Worm (Caenorhabditis elegans) whole organism, L1 larva: ENCODE data around the gene F21C10.1.

Experiments
- C04F5.9 ChIP-seq: sonication (generic microtip); optimal IDR thresholded peaks from 2 replicates; lab custom pipeline; 2016; ENCODE audit warnings: missing genetic modification characterization, missing compliant biosample characterization
- Y116A8C.19 ChIP-seq: sonication (generic microtip); optimal IDR thresholded peaks from 2 replicates; lab custom pipeline; 2016; ENCODE audit warnings: missing compliant biosample characterization, missing genetic modification characterization, borderline replicate concordance
- ceh-63 ChIP-seq: fragments of 200-800 bp; sonication (Bioruptor generic); optimal IDR thresholded peaks from 2 replicates; lab custom pipeline; 2018; ENCODE audit warnings: mild to moderate bottlenecking, missing genetic modification characterization, missing compliant biosample characterization
- ceh-82 ChIP-seq, 3 experiments: fragments of 150-350 bp in 1 of 3; sonication (generic microtip) in 2 of 3; optimal IDR thresholded peaks; 2 replicates each; lab custom pipeline; 2014 to 2017; ENCODE audit warnings: missing biosample characterization in 3 of 3, missing genetic modification characterization in 3 of 3
- ceh-90 ChIP-seq: sonication (generic microtip); optimal IDR thresholded peaks from 2 replicates; lab custom pipeline; 2016; ENCODE audit warnings: missing genetic modification characterization, missing compliant biosample characterization
- ces-1 ChIP-seq: fragments of 150-350 bp; optimal IDR thresholded peaks from 2 replicates; lab custom pipeline; 2014; ENCODE audit warnings: missing biosample characterization, missing genetic modification reagents, missing genetic modification characterization
- dpl-1 ChIP-seq, 3 experiments: fragments of 150-350 bp in 2 of 3; sonication (generic microtip) in 1 of 3; optimal IDR thresholded peaks; 2 replicates each; lab custom pipeline; 2014 to 2017; ENCODE audit warnings: missing biosample characterization in 3 of 3, missing genetic modification characterization in 3 of 3, missing genetic modification reagents in 3 of 3
- efl-1 ChIP-seq, 4 experiments: fragments of 150-350 bp; optimal IDR thresholded peaks in 3 of 4; peaks in 1 of 4; 1 replicate in 1 of 4; 2 replicates in 3 of 4; lab custom pipeline; 2014; ENCODE audit warnings: missing biosample characterization in 2 of 4, missing genetic modification characterization in 2 of 4, missing genetic modification reagents in 2 of 4
- efl-3 ChIP-seq: fragments of 200-800 bp; sonication (Bioruptor generic); optimal IDR thresholded peaks from 2 replicates; lab custom pipeline; 2018; ENCODE audit warnings: mild to moderate bottlenecking, missing genetic modification characterization, missing compliant biosample characterization
- egl-27 ChIP-seq, 2 experiments: fragments of 150-350 bp in 1 of 2; sonication (generic microtip); optimal IDR thresholded peaks; 3 replicates each; lab custom pipeline; 2017 to 2018; ENCODE audit warnings: missing biosample characterization in 2 of 2, missing genetic modification characterization in 2 of 2, missing genetic modification reagents in 2 of 2
- elt-2 ChIP-seq: sonication (generic microtip); optimal IDR thresholded peaks from 2 replicates; lab custom pipeline; 2016; ENCODE audit warnings: missing genetic modification characterization, mild to moderate bottlenecking, inconsistent platforms, missing compliant biosample characterization, missing genetic modification reagents
- fkh-8 ChIP-seq: sonication (generic microtip); optimal IDR thresholded peaks from 2 replicates; lab custom pipeline; 2016; ENCODE audit warnings: mild to moderate bottlenecking, missing genetic modification characterization, missing compliant biosample characterization
- fos-1 ChIP-seq: fragments of 150-350 bp; optimal IDR thresholded peaks from 2 replicates; lab custom pipeline; 2014; ENCODE audit warnings: missing biosample characterization, missing genetic modification characterization
- hlh-17 ChIP-seq: fragments of 200-800 bp; sonication (Bioruptor generic); optimal IDR thresholded peaks from 2 replicates; lab custom pipeline; 2018; ENCODE audit warnings: missing genetic modification characterization, mild to moderate bottlenecking, missing compliant biosample characterization, moderate library complexity, borderline replicate concordance
- hlh-4 ChIP-seq: sonication (generic microtip); optimal IDR thresholded peaks from 2 replicates; lab custom pipeline; 2016; ENCODE audit warnings: mild to moderate bottlenecking, missing genetic modification characterization, missing compliant biosample characterization
- irx-1 ChIP-seq: sonication (generic microtip); optimal IDR thresholded peaks from 2 replicates; lab custom pipeline; 2016; ENCODE audit warnings: missing genetic modification characterization, missing compliant biosample characterization
- isw-1 ChIP-seq: fragments of 200-800 bp; sonication (Bioruptor generic); IDR thresholded peaks from 2 replicates; pipeline ENCODE4 v1.3.6; 2022; ENCODE audit warnings: missing genetic modification characterization, missing compliant biosample characterization
- jun-1 ChIP-seq: fragments of 150-350 bp; optimal IDR thresholded peaks from 2 replicates; lab custom pipeline; 2014; ENCODE audit warnings: missing biosample characterization, missing genetic modification reagents, missing genetic modification characterization
- lin-14 ChIP-seq: fragments of 200-800 bp; sonication (Bioruptor generic); optimal IDR thresholded peaks from 2 replicates; lab custom pipeline; 2018; ENCODE audit warnings: mild to moderate bottlenecking, missing genetic modification characterization, moderate library complexity, missing compliant biosample characterization
- lin-15B ChIP-seq: fragments of 150-350 bp; sonication (generic microtip); optimal IDR thresholded peaks from 3 replicates; lab custom pipeline; 2014; ENCODE audit warnings: missing biosample characterization, missing genetic modification characterization
- lin-35 ChIP-seq, 2 experiments: fragments of 150-350 bp; optimal IDR thresholded peaks; 2 replicates each; lab custom pipeline; 2014; ENCODE audit warnings: missing biosample characterization in 2 of 2, missing genetic modification characterization in 2 of 2, missing genetic modification reagents in 2 of 2
- lin-39 ChIP-seq: fragments of 150-350 bp; optimal IDR thresholded peaks from 2 replicates; lab custom pipeline; 2014; ENCODE audit warnings: missing biosample characterization, missing genetic modification reagents, missing genetic modification characterization
- lsy-2 ChIP-seq, 2 experiments: fragments of 150-350 bp; optimal IDR thresholded peaks; 2 replicates each; lab custom pipeline; 2014; ENCODE audit warnings: missing biosample characterization in 2 of 2, missing genetic modification characterization in 2 of 2
- mab-9 ChIP-seq: fragments of 200-800 bp; sonication (Bioruptor generic); IDR thresholded peaks from 2 replicates; pipeline ENCODE4 v1.3.6; 2022; ENCODE audit warnings: missing genetic modification reagents, missing genetic modification characterization, missing compliant biosample characterization
- mdl-1 ChIP-seq, 2 experiments: fragments of 150-350 bp; optimal IDR thresholded peaks; 2 replicates each; lab custom pipeline; 2014 to 2017; ENCODE audit warnings: missing biosample characterization in 2 of 2, missing genetic modification characterization in 2 of 2, inconsistent platforms in 1 of 2
- mep-1 ChIP-seq: fragments of 150-350 bp; optimal IDR thresholded peaks from 2 replicates; lab custom pipeline; 2014; ENCODE audit warnings: missing biosample characterization, missing genetic modification characterization
- nhr-12 ChIP-seq: sonication (generic microtip); optimal IDR thresholded peaks from 2 replicates; lab custom pipeline; 2017; ENCODE audit warnings: missing biosample characterization, missing genetic modification characterization
- nhr-237 ChIP-seq: fragments of 150-350 bp; optimal IDR thresholded peaks from 2 replicates; lab custom pipeline; 2014; ENCODE audit warnings: missing biosample characterization, missing genetic modification characterization
- nhr-28 ChIP-seq: fragments of 150-350 bp; optimal IDR thresholded peaks from 2 replicates; lab custom pipeline; 2014; ENCODE audit warnings: missing biosample characterization, missing genetic modification characterization
- nhr-76 ChIP-seq: sonication (generic microtip); optimal IDR thresholded peaks from 2 replicates; lab custom pipeline; 2017; ENCODE audit warnings: missing biosample characterization, missing genetic modification characterization
- nhr-77 ChIP-seq: fragments of 150-350 bp; optimal IDR thresholded peaks from 2 replicates; lab custom pipeline; 2014; ENCODE audit warnings: missing biosample characterization, missing genetic modification characterization
- nhr-84 ChIP-seq: sonication (generic microtip); optimal IDR thresholded peaks from 2 replicates; lab custom pipeline; 2017; ENCODE audit warnings: missing biosample characterization, missing genetic modification characterization
- nhr-85 ChIP-seq: sonication (generic microtip); peaks from one replicate; lab custom pipeline; 2016; ENCODE audit warnings: missing genetic modification characterization, inconsistent platforms, missing compliant biosample characterization
- pqm-1 ChIP-seq: sonication (generic microtip); optimal IDR thresholded peaks from 3 replicates; lab custom pipeline; 2017; ENCODE audit warnings: missing biosample characterization, missing genetic modification characterization
- rnt-1 ChIP-seq: sonication (generic microtip); optimal IDR thresholded peaks from 2 replicates; lab custom pipeline; 2016; ENCODE audit warnings: mild to moderate bottlenecking, missing genetic modification characterization, moderate library complexity, missing compliant biosample characterization
- skn-1 ChIP-seq: fragments of 150-350 bp; optimal IDR thresholded peaks from 2 replicates; lab custom pipeline; 2014; ENCODE audit warnings: missing biosample characterization, missing genetic modification characterization
- snpc-4 ChIP-seq: fragments of 150-350 bp; optimal IDR thresholded peaks from 2 replicates; lab custom pipeline; 2014; ENCODE audit warnings: missing biosample characterization, missing genetic modification characterization
- snu-23 ChIP-seq: sonication (generic microtip); optimal IDR thresholded peaks from 2 replicates; lab custom pipeline; 2016; ENCODE audit warnings: missing genetic modification characterization, missing compliant biosample characterization
- sptf-1 ChIP-seq: fragments of 150-350 bp; optimal IDR thresholded peaks from 2 replicates; lab custom pipeline; 2014; ENCODE audit warnings: missing biosample characterization, missing genetic modification characterization
- sup-37 ChIP-seq: fragments of 200-800 bp; sonication (Bioruptor generic); optimal IDR thresholded peaks from 2 replicates; lab custom pipeline; 2018; ENCODE audit warnings: mild to moderate bottlenecking, missing genetic modification characterization, missing compliant biosample characterization
- swsn-7 ChIP-seq: sonication (generic microtip); optimal IDR thresholded peaks from 2 replicates; lab custom pipeline; 2016; ENCODE audit warnings: missing genetic modification characterization, missing compliant biosample characterization
- unc-130 ChIP-seq: fragments of 150-350 bp; optimal IDR thresholded peaks from 2 replicates; lab custom pipeline; 2017; ENCODE audit warnings: missing biosample characterization, missing genetic modification characterization, inconsistent platforms
- unc-30 ChIP-seq: sonication (generic microtip); optimal IDR thresholded peaks from 2 replicates; lab custom pipeline; 2017; ENCODE audit warnings: missing biosample characterization, missing genetic modification characterization
- unc-86 ChIP-seq: sonication (generic microtip); optimal IDR thresholded peaks from 2 replicates; lab custom pipeline; 2016; ENCODE audit warnings: missing genetic modification characterization, missing compliant biosample characterization
- xbp-1 ChIP-seq: sonication (generic microtip); optimal IDR thresholded peaks from 2 replicates; lab custom pipeline; 2016; ENCODE audit warnings: missing genetic modification characterization, missing compliant biosample characterization

The F21C10.1 gene

ce11 chrV:9090824-9091798 lies 41.0 kb upstream of the F21C10.1 start:
- TF ChIP-seq snpc-4 (tag; lab: Kevin White, UChicago), result peak; percentile 40
- TF ChIP-seq, all 84 proteins: peak for 1; not testable (repeated sequence) for 83

DNA sequence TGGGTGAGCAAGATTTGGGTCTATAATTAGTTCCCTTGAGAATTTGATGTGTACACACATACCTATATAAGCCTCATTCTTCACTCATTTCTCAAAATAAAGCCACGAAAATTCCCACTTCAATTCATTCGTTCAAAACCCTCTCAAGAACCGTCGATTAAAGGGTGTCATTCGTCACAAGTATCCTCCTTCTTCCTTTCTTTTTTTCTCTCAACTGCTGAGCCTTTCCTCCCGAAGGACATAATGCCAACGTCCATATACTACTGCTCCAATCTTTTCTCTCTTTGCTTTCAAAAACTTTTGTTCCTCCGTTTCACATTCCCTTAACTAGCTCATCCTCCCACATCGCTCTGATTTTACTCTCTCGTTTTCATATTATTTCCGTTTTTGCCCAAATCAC lies 39.9 kb upstream of the F21C10.1 start, which contains the start of gene T27E4.1:
Gene T27E4.1, plus strand, starts transcription at position 137 of the 400 bp plus-strand sequence.
- TF ChIP-seq fkh-8 (tag; lab: Kevin White, UChicago) (no peak), lin-14 (GFP tag; lab: Kevin White, UChicago) (peak; percentile 63)

ce11 chrV:9094060-9094628 lies 38.0 kb upstream of the F21C10.1 start:
- no peak for TF ChIP-seq sptf-1 (tag; lab: Kevin White, UChicago)
- peak in 1 of 2 experiments; percentile 95 for TF ChIP-seq mdl-1 (tag; optimal IDR thresholded peaks at IDR 0.05; lab: Kevin White, UChicago)
- TF ChIP-seq lin-14 (GFP tag; lab: Kevin White, UChicago), result peak; percentile 89
- peak; percentile 62 for TF ChIP-seq swsn-7
- no peak for TF ChIP-seq nhr-28 (tag; lab: Kevin White, UChicago)
- TF ChIP-seq egl-27 (tag; optimal IDR thresholded peaks at IDR 0.05; lab: Kevin White, UChicago), result no peak
- peak; percentile 33 for TF ChIP-seq sup-37 (GFP tag; lab: Kevin White, UChicago)
- no peak for TF ChIP-seq nhr-76
- TF ChIP-seq rnt-1 (tag; lab: Kevin White, UChicago), result peak; percentile 68
- TF ChIP-seq unc-130 (tag; lab: Kevin White, UChicago), result peak; percentile 95
- TF ChIP-seq unc-86 (tag; lab: Kevin White, UChicago), result no peak
- no peak for TF ChIP-seq nhr-84 (tag; lab: Kevin White, UChicago)
- TF ChIP-seq C04F5.9, result no peak
- TF ChIP-seq ces-1 (GFP tag; lab: Kevin White, UChicago), result no peak
- TF ChIP-seq fos-1 (tag; lab: Kevin White, UChicago), result no peak
- no peak for TF ChIP-seq ceh-82 (tag; optimal IDR thresholded peaks at IDR 0.05; lab: Kevin White, UChicago)
- peak in 1 of 2 experiments; percentile 18 for TF ChIP-seq efl-1 (optimal IDR thresholded peaks at IDR 0.05; lab: Kevin White, UChicago)
- peak in 1 of 2 experiments; percentile 93 for TF ChIP-seq efl-1 (GFP tag; optimal IDR thresholded peaks at IDR 0.05 in 1 of 2; lab: Kevin White, UChicago)
- TF ChIP-seq nhr-85, result peak; percentile 95
- TF ChIP-seq lin-35 (GFP tag; optimal IDR thresholded peaks at IDR 0.05; lab: Kevin White, UChicago), result peak; percentile 52 to 83
- TF ChIP-seq efl-3 (GFP tag; lab: Kevin White, UChicago), result no peak
- TF ChIP-seq nhr-12 (tag; lab: Kevin White, UChicago), result no peak
- peak; percentile 59 to 64 for TF ChIP-seq lsy-2 (tag; optimal IDR thresholded peaks at IDR 0.05; lab: Kevin White, UChicago)
- no peak for TF ChIP-seq mab-9
- TF ChIP-seq xbp-1, result peak; percentile 66
- peak in 2 of 3 experiments; percentile 17 to 31 for TF ChIP-seq dpl-1 (GFP tag; optimal IDR thresholded peaks at IDR 0.05; lab: Kevin White, UChicago)
- TF ChIP-seq lin-39, result peak; percentile 35
- no peak for TF ChIP-seq nhr-237 (tag; lab: Kevin White, UChicago)
- peak; percentile 89 for TF ChIP-seq snu-23 (GFP tag; lab: Kevin White, UChicago)
- TF ChIP-seq mep-1 (tag; lab: Kevin White, UChicago), result peak; percentile 51
- peak; percentile 82 for TF ChIP-seq elt-2 (tag; lab: Kevin White, UChicago)
- peak; percentile 18 for TF ChIP-seq jun-1 (tag; lab: Kevin White, UChicago)
- no peak for TF ChIP-seq ceh-63
- TF ChIP-seq isw-1 (GFP tag; lab: Robert Waterston, UW), result no peak
- TF ChIP-seq skn-1 (tag; lab: Kevin White, UChicago), result peak; percentile 56
- TF ChIP-seq nhr-77, result no peak
- no peak for TF ChIP-seq lin-15B (tag; lab: Kevin White, UChicago)
- TF ChIP-seq irx-1, result peak; percentile 75
- no peak for TF ChIP-seq ceh-90
- no peak for TF ChIP-seq pqm-1
- no peak for TF ChIP-seq Y116A8C.19 (tag; lab: Kevin White, UChicago)
- no peak for TF ChIP-seq unc-30 (tag; lab: Kevin White, UChicago)
- TF ChIP-seq hlh-4 (tag; lab: Kevin White, UChicago), result no peak
- TF ChIP-seq hlh-17 (GFP tag; lab: Kevin White, UChicago), result no peak
